Worm (Caenorhabditis elegans) whole organism, mixed stage, embryonic: ENCODE results near the gene agl-1.

Experiments used
- bed-3 ChIP-seq: fragments of 200-800 bp; sonication (Bioruptor generic); optimal IDR thresholded peaks from 3 replicates; lab custom pipeline; 2018; ENCODE audit warnings: mild to moderate bottlenecking, missing genetic modification characterization, moderate library complexity, missing compliant biosample characterization
- ces-1 ChIP-seq: fragments of 150-350 bp; optimal IDR thresholded peaks from 2 replicates; lab custom pipeline; 2014; ENCODE audit warnings: missing biosample characterization, missing genetic modification reagents, missing genetic modification characterization
- lsy-2 ChIP-seq: fragments of 150-350 bp; optimal IDR thresholded peaks from 2 replicates; lab custom pipeline; 2014; ENCODE audit warnings: missing biosample characterization, missing genetic modification characterization
- nhr-12 ChIP-seq: fragments of 150-350 bp; optimal IDR thresholded peaks from 2 replicates; lab custom pipeline; 2014; ENCODE audit warnings: missing biosample characterization, missing genetic modification characterization
- pha-4 ChIP-seq: fragments of 150-350 bp; optimal IDR thresholded peaks from 2 replicates; lab custom pipeline; 2018; ENCODE audit warnings: missing biosample characterization, missing genetic modification reagents, missing genetic modification characterization
- snpc-4 ChIP-seq: fragments of 150-350 bp; optimal IDR thresholded peaks from 2 replicates; lab custom pipeline; 2014; ENCODE audit warnings: missing biosample characterization, missing genetic modification characterization
- unc-62 ChIP-seq: fragments of 150-350 bp; optimal IDR thresholded peaks from 2 replicates; lab custom pipeline; 2014; ENCODE audit warnings: missing biosample characterization, missing genetic modification reagents, missing genetic modification characterization

DNA sequence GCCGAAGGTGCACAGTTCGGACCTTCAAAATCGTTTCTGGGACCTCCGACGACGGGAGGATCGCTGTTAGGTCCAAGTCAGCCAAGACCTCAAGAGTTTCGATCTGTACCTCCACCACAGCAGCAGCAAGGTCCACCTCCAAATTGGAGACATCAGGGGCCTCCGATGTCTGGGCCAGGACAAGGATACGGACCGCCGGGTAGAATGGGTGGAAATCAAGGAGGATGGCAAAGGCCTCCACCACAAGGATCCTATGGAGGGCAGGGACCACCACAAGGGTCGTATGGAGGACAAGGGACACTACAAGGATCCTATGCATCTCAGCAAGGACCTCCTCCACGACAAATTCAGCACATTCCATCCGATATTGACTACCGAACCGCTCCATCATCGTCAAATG is 2.8 kb upstream of the agl-1 start:
- TF ChIP-seq ces-1 (GFP tag; lab: Kevin White, UChicago) (no peak), nhr-12 (tag; lab: Kevin White, UChicago) (no peak), pha-4 (tag; lab: Kevin White, UChicago) (no peak), snpc-4 (tag; lab: Kevin White, UChicago) (no peak), bed-3 (GFP tag; lab: Kevin White, UChicago) (no peak), lsy-2 (no peak), unc-62 (GFP tag; lab: Kevin White, UChicago) (no peak)
